Fruit fly (Drosophila melanogaster): ENCODE results near the gene comt.

DNA sequence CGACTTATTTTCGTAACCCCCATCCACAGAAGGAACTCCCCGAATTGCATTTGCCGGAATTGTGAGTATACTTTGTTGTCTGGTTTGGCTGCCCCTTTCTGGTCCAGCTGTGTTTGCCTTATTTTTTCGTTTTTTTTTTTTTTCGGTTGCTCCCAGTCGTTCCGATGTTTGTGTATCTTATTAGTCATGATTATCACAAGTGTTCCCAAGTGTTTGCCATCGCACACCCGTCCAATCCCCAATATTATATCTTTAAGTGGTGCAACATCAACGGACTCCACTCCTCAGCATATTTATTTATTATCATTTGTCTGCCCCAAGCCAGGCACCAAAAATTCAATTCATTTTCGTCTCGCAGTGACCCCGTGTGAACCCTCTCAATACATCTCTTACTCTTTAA lies 29.6 kb upstream of the comt start:
- TF ChIP-seq pan (optimal IDR thresholded peaks at IDR 0.05) (no peak), EcR (GFP tag; optimal IDR thresholded peaks at IDR 0.05) (no peak), CG8478 (optimal IDR thresholded peaks at IDR 0.05) (no peak), psq (optimal IDR thresholded peaks at IDR 0.05) (no peak)
